Fruit fly (Drosophila melanogaster): ENCODE results near the gene CG8773.

Gene CG8773

dm6 chr3R:13305318-13305899 lies 10.9 kb downstream of the CG8773 start (continued):
- TF ChIP-seq CG6791 (GFP tag; IDR thresholded peaks at IDR 0.05; ENCODE audit: partially characterized antibody): no peak
- TF ChIP-seq CG8388 (GFP tag; optimal IDR thresholded peaks at IDR 0.05): peak; percentile 71
- peak; percentile 48 for TF ChIP-seq CG2875 (GFP tag; optimal IDR thresholded peaks at IDR 0.05)
- no peak for TF ChIP-seq kay (GFP tag; optimal IDR thresholded peaks at IDR 0.05)
- peak; percentile 40 for TF ChIP-seq nom (GFP tag; optimal IDR thresholded peaks at IDR 0.05)
- peak; percentile 70 for TF ChIP-seq Sox100B (GFP tag; optimal IDR thresholded peaks at IDR 0.05)
- TF ChIP-seq chinmo (GFP tag; IDR thresholded peaks at IDR 0.05; ENCODE audit: partially characterized antibody): no peak
- TF ChIP-seq vvl (GFP tag; IDR thresholded peaks at IDR 0.05): 0 out of 2 replicates have a peak, but pooled peaks have one; percentile 26
- TF ChIP-seq Asciz (GFP tag; optimal IDR thresholded peaks at IDR 0.05): peak; percentile 52
- TF ChIP-seq MTF-1 (GFP tag; optimal IDR thresholded peaks at IDR 0.05; ENCODE audit: borderline replicate concordance): no peak
- peak; percentile 43 for TF ChIP-seq Sox102F (GFP tag; optimal IDR thresholded peaks at IDR 0.05)
- no peak for TF ChIP-seq ham (GFP tag; IDR thresholded peaks at IDR 0.05)
- peak; percentile 62 for TF ChIP-seq grau (tag; optimal IDR thresholded peaks at IDR 0.05)
- TF ChIP-seq CG6175 (GFP tag; IDR thresholded peaks at IDR 0.05): no peak
- TF ChIP-seq NC2β (GFP tag; optimal IDR thresholded peaks at IDR 0.05): no peak
- TF ChIP-seq CG12942 (GFP tag; optimal IDR thresholded peaks at IDR 0.05): no peak

DNA sequence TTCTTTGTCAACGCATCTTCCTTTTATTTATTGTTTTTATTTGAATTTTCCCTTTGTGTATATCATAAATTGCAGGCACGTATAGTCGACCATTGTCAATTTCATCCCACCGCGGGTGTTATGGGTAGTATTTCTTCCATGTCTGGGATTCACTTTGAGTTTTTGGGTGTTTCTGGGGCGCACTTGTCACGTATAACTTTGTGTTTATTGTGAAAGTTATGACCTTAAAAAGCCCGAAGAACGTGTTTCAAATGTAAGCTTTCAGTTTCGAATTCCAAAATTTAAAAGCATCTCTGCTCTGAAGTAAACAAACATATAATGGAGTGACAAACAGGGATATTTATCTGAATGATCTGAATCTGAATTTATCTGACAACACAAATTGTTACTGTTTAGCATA lies 12.0 kb downstream of the CG8773 start:
- peak; percentile 74 for TF ChIP-seq Blimp-1 (GFP tag; optimal IDR thresholded peaks at IDR 0.05)
- no peak for TF ChIP-seq hb (GFP tag; IDR thresholded peaks at IDR 0.05; ENCODE audit: partially characterized antibody)

dm6 chr3R:13309133-13309711 lies 14.7 kb downstream of the CG8773 start:
- no peak for TF ChIP-seq D (optimal IDR thresholded peaks at IDR 0.05)
- TF ChIP-seq D (GFP tag; optimal IDR thresholded peaks at IDR 0.05): no peak
- no peak for TF ChIP-seq salm (tag; optimal IDR thresholded peaks at IDR 0.05)
- no peak for TF ChIP-seq CG3407 (GFP tag; optimal IDR thresholded peaks at IDR 0.05)
- no peak for TF ChIP-seq Neu2 (GFP tag; optimal IDR thresholded peaks at IDR 0.05; ENCODE audit: borderline replicate concordance)
- TF ChIP-seq CG5245 (GFP tag; optimal IDR thresholded peaks at IDR 0.05): no peak
- no peak for TF ChIP-seq Max (GFP tag; optimal IDR thresholded peaks at IDR 0.05)
- no peak for TF ChIP-seq ERR (GFP tag; optimal IDR thresholded peaks at IDR 0.05)
- TF ChIP-seq CG6813 (GFP tag; optimal IDR thresholded peaks at IDR 0.05): no peak
- no peak for TF ChIP-seq tx (GFP tag; optimal IDR thresholded peaks at IDR 0.05)
- TF ChIP-seq MBD-R2 (GFP tag; IDR thresholded peaks at IDR 0.05): peak; percentile 78
- TF ChIP-seq CG2202 (tag; optimal IDR thresholded peaks at IDR 0.05): no peak
- no peak for TF ChIP-seq mam (GFP tag; optimal IDR thresholded peaks at IDR 0.05)
- TF ChIP-seq lab (GFP tag; optimal IDR thresholded peaks at IDR 0.05): no peak
- TF ChIP-seq crp (GFP tag; optimal IDR thresholded peaks at IDR 0.05): no peak
- no peak for TF ChIP-seq emc (GFP tag; optimal IDR thresholded peaks at IDR 0.05)
- TF ChIP-seq zfh1 (GFP tag; IDR thresholded peaks at IDR 0.05): no peak
- TF ChIP-seq Fer1 (GFP tag; optimal IDR thresholded peaks at IDR 0.05): no peak
- TF ChIP-seq Ssrp (tag; optimal IDR thresholded peaks at IDR 0.05): no peak
- TF ChIP-seq Xrp1 (GFP tag; IDR thresholded peaks at IDR 0.05): no peak
- TF ChIP-seq CG17359 (tag; optimal IDR thresholded peaks at IDR 0.05): no peak
- no peak for TF ChIP-seq twi (tag; optimal IDR thresholded peaks at IDR 0.05)
- peak; percentile 3 for TF ChIP-seq oc (tag; optimal IDR thresholded peaks at IDR 0.05)
- no peak for TF ChIP-seq dimm (GFP tag; IDR thresholded peaks at IDR 0.05)
- peak; percentile 8 for TF ChIP-seq ftz-f1 (GFP tag; optimal IDR thresholded peaks at IDR 0.05)
- TF ChIP-seq Rx (GFP tag; IDR thresholded peaks at IDR 0.05): no peak
- no peak for TF ChIP-seq corto (GFP tag; optimal IDR thresholded peaks at IDR 0.05)
- TF ChIP-seq Lim3 (GFP tag; IDR thresholded peaks at IDR 0.05): no peak
- no peak for TF ChIP-seq CG31388 (GFP tag; optimal IDR thresholded peaks at IDR 0.05)

Data from whole organism, embryonic.